Fruit fly (Drosophila melanogaster): ENCODE measurements around the gene CG11379.

DNA sequence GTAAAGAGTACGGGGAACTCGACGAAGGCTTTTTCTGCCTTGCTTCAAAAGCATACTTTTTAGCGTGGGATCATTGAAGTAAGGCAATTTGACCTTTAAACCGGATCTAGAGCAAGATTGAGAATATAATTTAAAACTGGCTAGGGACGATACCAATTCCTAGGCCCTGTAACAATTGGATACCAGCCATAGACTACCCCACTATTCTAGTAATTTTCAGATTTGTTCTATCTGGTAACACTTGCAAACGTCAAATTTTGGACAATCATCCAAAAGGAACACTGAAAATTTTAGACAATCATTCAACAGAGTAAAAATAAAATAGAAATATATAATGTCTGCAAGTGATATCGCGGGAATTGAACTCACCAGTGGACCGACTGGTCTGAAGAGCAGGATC lies 34.6 kb upstream of the CG11379 start, which contains the start of gene CG14628:
- TF ChIP-seq fd96Ca (GFP tag; IDR thresholded peaks at IDR 0.05) = no peak
- no peak for TF ChIP-seq D1 (tag; optimal IDR thresholded peaks at IDR 0.05)
- no peak for TF ChIP-seq CG13204 (GFP tag; optimal IDR thresholded peaks at IDR 0.05)
- TF ChIP-seq gl (tag; optimal IDR thresholded peaks at IDR 0.05) = no peak
- no peak for TF ChIP-seq CG10348 (GFP tag; IDR thresholded peaks at IDR 0.05)
- no peak for TF ChIP-seq CG8159 (tag; optimal IDR thresholded peaks at IDR 0.05)

Measured in whole organism, pupa.